Worm (Caenorhabditis elegans) whole organism, dauer: ENCODE results near the gene hen-1.

Experiments
- unc-62 ChIP-seq: sonication (generic microtip); optimal IDR thresholded peaks from 2 replicates; lab custom pipeline; 2017; ENCODE audit warnings: missing biosample characterization, missing genetic modification reagents, missing genetic modification characterization

Gene hen-1

ce11 chrX:7125178-7125577 lies 8.4 kb upstream of the hen-1 start:
- no peak for TF ChIP-seq unc-62 (GFP tag; lab: Kevin White, UChicago)

- no peak for TF ChIP-seq unc-62 (GFP tag; lab: Kevin White, UChicago)
Observed at ce11 chrX:7124044-7124443, 7.2 kb upstream of the hen-1 start.

ce11 chrX:7122655-7123054 lies 5.9 kb upstream of the hen-1 start:
- no peak for TF ChIP-seq unc-62 (GFP tag; lab: Kevin White, UChicago)

- TF ChIP-seq unc-62 (GFP tag; lab: Kevin White, UChicago): no peak
Observed at ce11 chrX:7112589-7112988, 4.2 kb downstream of the hen-1 start, which contains the start of gene C36B7.1. Gene C36B7.1 (plus strand): TSS chrX:7112889.

- TF ChIP-seq unc-62 (GFP tag; lab: Kevin White, UChicago): no peak
Observed at ce11 chrX:7106103-7106502, 10.7 kb downstream of the hen-1 start, which contains the start of gene C36B7.2. Gene C36B7.2 (plus strand): TSS chrX:7106403.

- TF ChIP-seq unc-62 (GFP tag; lab: Kevin White, UChicago): no peak
Observed at ce11 chrX:7101477-7101876, 15.3 kb downstream of the hen-1 start, which contains the start of gene C36B7.3. Gene C36B7.3 (plus strand): TSS chrX:7101777.

- TF ChIP-seq unc-62 (GFP tag; lab: Kevin White, UChicago): no peak
Observed at ce11 chrX:7100290-7100689, 16.5 kb downstream of the hen-1 start, which contains the start of gene C36B7.6. Gene C36B7.6 (minus strand): TSS chrX:7100338.

- no peak for TF ChIP-seq unc-62 (GFP tag; lab: Kevin White, UChicago)
Observed at ce11 chrX:7099049-7099448, 17.7 kb downstream of the hen-1 start.

- TF ChIP-seq unc-62 (GFP tag; lab: Kevin White, UChicago): no peak
Observed at ce11 chrX:7096349-7096748, 20.4 kb downstream of the hen-1 start, which contains the start of gene C36B7.5. Gene C36B7.5 (minus strand): TSS chrX:7096449.

- no peak for TF ChIP-seq unc-62 (GFP tag; lab: Kevin White, UChicago)
Observed at ce11 chrX:7085912-7086311, 30.9 kb downstream of the hen-1 start, which contains the start of gene C36B7.4. Gene C36B7.4 (minus strand): TSS chrX:7086012.

ce11 chrX:7085067-7085466 lies 31.7 kb downstream of the hen-1 start, which contains the start of gene Y1B5A.1:
Gene Y1B5A.1 (plus strand): TSS chrX:7085367.
- TF ChIP-seq unc-62 (GFP tag; lab: Kevin White, UChicago): no peak

- TF ChIP-seq unc-62 (GFP tag; lab: Kevin White, UChicago): no peak
Observed at ce11 chrX:7076485-7076884, 40.3 kb downstream of the hen-1 start.

- TF ChIP-seq unc-62 (GFP tag; lab: Kevin White, UChicago): no peak
Observed at ce11 chrX:7075250-7075649, 41.5 kb downstream of the hen-1 start, which contains the start of gene B0403.6. Gene B0403.6 (minus strand): TSS chrX:7075350.

ce11 chrX:7068400-7068799 lies 48.4 kb downstream of the hen-1 start, which contains the start of gene pdi-6:
Gene pdi-6 (minus strand): TSS chrX:7068563.
- no peak for TF ChIP-seq unc-62 (GFP tag; lab: Kevin White, UChicago)

ce11 chrX:7067250-7067958 lies 49.4 kb downstream of the hen-1 start:
- no peak for TF ChIP-seq unc-62 (GFP tag; lab: Kevin White, UChicago)
